Worm (Caenorhabditis elegans) whole organism, midembryonic: ENCODE data around the gene F47B8.13.

Experiments used
- T22C8.4 ChIP-seq: fragments of 200-800 bp; sonication (Bioruptor generic); IDR thresholded peaks from 2 replicates; pipeline ENCODE4 v1.3.6; 2022; ENCODE audit warnings: missing genetic modification characterization, missing compliant biosample characterization
- cog-1 ChIP-seq: sonication (generic microtip); optimal IDR thresholded peaks from 2 replicates; lab custom pipeline; 2016; ENCODE audit warnings: missing genetic modification characterization, missing compliant biosample characterization
- flt-1 ChIP-seq: fragments of 200-800 bp; sonication (Bioruptor generic); IDR thresholded peaks from 2 replicates; pipeline ENCODE4 v1.3.6; 2022; ENCODE audit warnings: missing genetic modification characterization, missing compliant biosample characterization
- klf-2 ChIP-seq: fragments of 200-800 bp; sonication (Bioruptor generic); conservative IDR thresholded peaks from 2 replicates; pipeline ENCODE4 v1.3.6; 2022; ENCODE audit warnings: missing genetic modification reagents, missing genetic modification characterization, missing compliant biosample characterization
- med-1 ChIP-seq: sonication (generic microtip); optimal IDR thresholded peaks from 2 replicates; lab custom pipeline; 2017; ENCODE audit warnings: missing genetic modification characterization, mild to moderate bottlenecking, missing compliant biosample characterization, antibody characterized with exemption, missing genetic modification reagents; ENCODE audit not compliant: insufficient read depth
- ref-1 ChIP-seq: fragments of 200-800 bp; sonication (Bioruptor generic); conservative IDR thresholded peaks from 2 replicates; pipeline ENCODE4 v1.3.6; 2022; ENCODE audit warnings: missing genetic modification reagents, missing genetic modification characterization, missing compliant biosample characterization
- tab-1 ChIP-seq: fragments of 200-800 bp; sonication (Bioruptor generic); IDR thresholded peaks from 2 replicates; pipeline ENCODE4 v1.3.6; 2022; ENCODE audit warnings: missing genetic modification characterization, missing compliant biosample characterization
- ztf-23 ChIP-seq: fragments of 200-800 bp; sonication (Bioruptor generic); IDR thresholded peaks from 2 replicates; pipeline ENCODE4 v1.3.6; 2022; ENCODE audit warnings: missing genetic modification reagents, missing genetic modification characterization, missing compliant biosample characterization
- ztf-29 ChIP-seq: fragments of 200-800 bp; sonication (Bioruptor generic); IDR thresholded peaks from 2 replicates; pipeline ENCODE4 v1.3.6; 2022; ENCODE audit warnings: missing genetic modification reagents, missing genetic modification characterization, missing compliant biosample characterization

DNA sequence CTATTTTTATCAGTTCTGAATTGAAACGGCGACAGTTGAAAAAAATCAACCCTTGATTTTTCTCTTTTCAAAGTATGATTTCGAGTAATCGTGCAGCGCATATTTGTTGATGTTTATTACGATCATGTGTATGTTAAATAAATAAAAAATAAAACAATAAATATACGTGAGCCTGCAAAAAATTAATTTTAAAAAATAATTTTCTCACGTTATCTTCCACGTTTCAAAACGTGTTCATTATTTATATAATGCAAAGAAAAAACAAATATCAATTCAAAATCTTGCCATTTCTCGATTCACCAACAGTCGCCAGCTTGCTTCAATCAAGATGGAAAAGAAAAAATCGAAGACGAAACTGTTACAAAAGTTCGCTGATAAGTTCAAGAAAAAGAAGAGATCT is 36.3 kb downstream of the F47B8.13 start, which contains the start of gene F40G12.10:
- TF ChIP-seq flt-1 (GFP tag; lab: Robert Waterston, UW) = no peak
- TF ChIP-seq cog-1 (tag; lab: Kevin White, UChicago) = no peak
- TF ChIP-seq med-1 (GFP tag; lab: Kevin White, UChicago) = no peak
- TF ChIP-seq ztf-23 (GFP tag; lab: Robert Waterston, UW) = no peak
- TF ChIP-seq T22C8.4 = no peak
- no peak for TF ChIP-seq ztf-29 (GFP tag; lab: Robert Waterston, UW)
- TF ChIP-seq ref-1 (GFP tag; lab: Robert Waterston, UW) = no peak
- TF ChIP-seq klf-2 (GFP tag; lab: Robert Waterston, UW) = no peak
- no peak for TF ChIP-seq tab-1 (GFP tag; lab: Robert Waterston, UW)
